Worm (Caenorhabditis elegans) whole organism, young adult: ENCODE measurements around the gene riok-3.

Experiments used
- B0019.2 ChIP-seq: fragments of 200-800 bp; sonication (Bioruptor generic); conservative IDR thresholded peaks from 2 replicates; pipeline ENCODE4 v1.3.6; 2022; ENCODE audit warnings: missing genetic modification reagents, missing genetic modification characterization, missing compliant biosample characterization
- B0035.1 ChIP-seq: sonication (generic microtip); optimal IDR thresholded peaks from 2 replicates; lab custom pipeline; 2016; ENCODE audit warnings: missing genetic modification characterization, mild to moderate bottlenecking, missing compliant biosample characterization, missing genotype, missing genetic modification reagents
- D2030.7 ChIP-seq: fragments of 200-800 bp; sonication (Bioruptor generic); IDR thresholded peaks from 2 replicates; pipeline ENCODE4 v1.3.6; 2022; ENCODE audit warnings: missing genetic modification reagents, missing genetic modification characterization, missing compliant biosample characterization
- F22D6.2 ChIP-seq: sonication (generic microtip); optimal IDR thresholded peaks from 2 replicates; lab custom pipeline; 2016; ENCODE audit warnings: mild to moderate bottlenecking, missing genetic modification characterization, missing compliant biosample characterization
- F33H1.4 ChIP-seq: fragments of 200-800 bp; sonication (Bioruptor generic); IDR thresholded peaks from 2 replicates; pipeline ENCODE4 v1.3.6; 2022; ENCODE audit warnings: missing genetic modification reagents, missing genetic modification characterization, missing compliant biosample characterization
- T07F8.4 ChIP-seq: sonication (generic microtip); optimal IDR thresholded peaks from 2 replicates; lab custom pipeline; 2016; ENCODE audit warnings: mild to moderate bottlenecking, missing genetic modification characterization, moderate library complexity, missing compliant biosample characterization
- T26A5.8 ChIP-seq: sonication (generic microtip); optimal IDR thresholded peaks from 2 replicates; lab custom pipeline; 2016; ENCODE audit warnings: missing genetic modification characterization, missing compliant biosample characterization
- Y53F4B.3 ChIP-seq: fragments of 200-800 bp; sonication (Bioruptor generic); IDR thresholded peaks from 2 replicates; pipeline ENCODE4 v1.3.6; 2022; ENCODE audit warnings: missing genetic modification reagents, missing genetic modification characterization, missing compliant biosample characterization
- Y67H2A.10 ChIP-seq: fragments of 200-800 bp; sonication (Bioruptor generic); conservative IDR thresholded peaks from 2 replicates; pipeline ENCODE4 v1.3.6; 2022; ENCODE audit warnings: missing genetic modification reagents, missing genetic modification characterization, missing compliant biosample characterization
- Y79H2A.3 ChIP-seq: fragments of 200-800 bp; sonication (Bioruptor generic); conservative IDR thresholded peaks from 2 replicates; pipeline ENCODE4 v1.3.6; 2022; ENCODE audit warnings: missing genetic modification reagents, missing genetic modification characterization, missing compliant biosample characterization
- attf-5 ChIP-seq: fragments of 200-800 bp; sonication (Bioruptor generic); optimal IDR thresholded peaks from 2 replicates; lab custom pipeline; 2018; ENCODE audit warnings: mild to moderate bottlenecking, missing genetic modification characterization, missing compliant biosample characterization
- attf-6 ChIP-seq: fragments of 200-800 bp; sonication (Bioruptor generic); IDR thresholded peaks from 2 replicates; pipeline ENCODE4 v1.3.6; 2022; ENCODE audit warnings: missing genetic modification reagents, missing genetic modification characterization, missing compliant biosample characterization
- bed-2 ChIP-seq: fragments of 200-800 bp; sonication (Bioruptor generic); IDR thresholded peaks from 2 replicates; pipeline ENCODE4 v1.3.6; 2022; ENCODE audit warnings: missing genetic modification reagents, missing genetic modification characterization, missing compliant biosample characterization
- ccch-3 ChIP-seq: fragments of 200-800 bp; sonication (Bioruptor generic); optimal IDR thresholded peaks from 2 replicates; lab custom pipeline; 2018; ENCODE audit warnings: mild to moderate bottlenecking, missing genetic modification characterization, missing compliant biosample characterization
- cebp-1 ChIP-seq, 2 experiments: fragments of 200-800 bp in 1 of 2; sonication (Bioruptor generic) in 1 of 2; sonication (generic microtip) in 1 of 2; IDR thresholded peaks in 1 of 2; optimal IDR thresholded peaks in 1 of 2; 2 replicates each; pipeline versions ENCODE4 v1.3.6 to Lab custom; 2017 to 2022; ENCODE audit warnings: missing compliant biosample characterization in 2 of 2, missing genetic modification characterization in 2 of 2, mild to moderate bottlenecking in 1 of 2, missing genetic modification reagents in 1 of 2, moderate library complexity in 1 of 2
- cebp-2 ChIP-seq: fragments of 200-800 bp; sonication (Bioruptor generic); IDR thresholded peaks from 2 replicates; pipeline ENCODE4 v1.3.6; 2022; ENCODE audit warnings: missing genetic modification characterization, missing compliant biosample characterization
- ceh-27 ChIP-seq: fragments of 200-800 bp; sonication (Bioruptor generic); optimal IDR thresholded peaks from 2 replicates; lab custom pipeline; 2018; ENCODE audit warnings: mild to moderate bottlenecking, missing genetic modification characterization, moderate library complexity, missing compliant biosample characterization
- ceh-40 ChIP-seq: fragments of 200-800 bp; sonication (Bioruptor generic); IDR thresholded peaks from 2 replicates; pipeline ENCODE4 v1.3.6; 2022; ENCODE audit warnings: missing genetic modification characterization, missing compliant biosample characterization
- dox-1 ChIP-seq: fragments of 200-800 bp; sonication (Bioruptor generic); IDR thresholded peaks from 2 replicates; pipeline ENCODE4 v1.3.6; 2022; ENCODE audit warnings: missing genetic modification reagents, missing genetic modification characterization, missing compliant biosample characterization
- dpl-1 ChIP-seq: fragments of 150-350 bp; optimal IDR thresholded peaks from 2 replicates; lab custom pipeline; 2014; ENCODE audit warnings: missing biosample characterization, missing genetic modification reagents, missing genetic modification characterization
- efl-1 ChIP-seq: fragments of 150-350 bp; optimal IDR thresholded peaks from 2 replicates; lab custom pipeline; 2014; ENCODE audit warnings: missing biosample characterization, missing genetic modification reagents, missing genetic modification characterization
- egl-44 ChIP-seq: fragments of 200-800 bp; sonication (Bioruptor generic); IDR thresholded peaks from 2 replicates; pipeline ENCODE4 v1.3.6; 2022; ENCODE audit warnings: missing genetic modification reagents, missing genetic modification characterization, missing compliant biosample characterization
- egrh-3 ChIP-seq: fragments of 200-800 bp; sonication (Bioruptor generic); IDR thresholded peaks from 2 replicates; pipeline ENCODE4 v1.3.6; 2022; ENCODE audit warnings: missing genetic modification reagents, missing genetic modification characterization, missing compliant biosample characterization
- ekl-4 ChIP-seq: fragments of 200-800 bp; sonication (Bioruptor generic); IDR thresholded peaks from 2 replicates; pipeline ENCODE4 v1.3.6; 2022; ENCODE audit warnings: missing genetic modification reagents, missing genetic modification characterization, missing compliant biosample characterization
- gei-17 ChIP-seq: fragments of 200-800 bp; sonication (Bioruptor generic); optimal IDR thresholded peaks from 2 replicates; lab custom pipeline; 2018; ENCODE audit warnings: mild to moderate bottlenecking, missing genetic modification characterization, missing compliant biosample characterization
- hlh-26 ChIP-seq: fragments of 200-800 bp; sonication (Bioruptor generic); conservative IDR thresholded peaks from 2 replicates; pipeline ENCODE4 v1.3.6; 2022; ENCODE audit warnings: missing genetic modification reagents, missing genetic modification characterization, missing compliant biosample characterization
- hsf-1 ChIP-seq: fragments of 200-800 bp; sonication (Bioruptor generic); IDR thresholded peaks from 2 replicates; pipeline ENCODE4 v1.3.6; 2022; ENCODE audit warnings: missing genetic modification reagents, missing genetic modification characterization, missing compliant biosample characterization
- lag-1 ChIP-seq: fragments of 200-800 bp; sonication (Bioruptor generic); IDR thresholded peaks from 2 replicates; pipeline ENCODE4 v1.3.6; 2022; ENCODE audit warnings: missing genetic modification reagents, missing genetic modification characterization, missing compliant biosample characterization
- let-526 ChIP-seq: fragments of 200-800 bp; sonication (Bioruptor generic); IDR thresholded peaks from 2 replicates; pipeline ENCODE4 v1.3.6; 2022; ENCODE audit warnings: missing genetic modification reagents, missing genetic modification characterization, missing compliant biosample characterization
- lin-40 ChIP-seq: sonication (generic microtip); optimal IDR thresholded peaks from 2 replicates; lab custom pipeline; 2016; ENCODE audit warnings: missing genetic modification characterization, mild to moderate bottlenecking, missing compliant biosample characterization, missing genotype, missing genetic modification reagents
- lsy-27 ChIP-seq: sonication (generic microtip); optimal IDR thresholded peaks from 2 replicates; lab custom pipeline; 2017; ENCODE audit warnings: missing genetic modification characterization, mild to moderate bottlenecking, missing compliant biosample characterization, antibody characterized with exemption, missing genotype, borderline replicate concordance; ENCODE audit not compliant: insufficient read depth
- madf-3 ChIP-seq: fragments of 200-800 bp; sonication (Bioruptor generic); IDR thresholded peaks from 2 replicates; pipeline ENCODE4 v1.3.6; 2022; ENCODE audit warnings: missing genetic modification reagents, missing genetic modification characterization, missing compliant biosample characterization
- madf-6 ChIP-seq: fragments of 200-800 bp; sonication (Bioruptor generic); IDR thresholded peaks from 2 replicates; pipeline ENCODE4 v1.3.6; 2022; ENCODE audit warnings: missing genetic modification reagents, missing genetic modification characterization, missing compliant biosample characterization
- madf-8 ChIP-seq: fragments of 200-800 bp; sonication (Bioruptor generic); conservative IDR thresholded peaks from 2 replicates; pipeline ENCODE4 v1.3.6; 2022; ENCODE audit warnings: missing genetic modification reagents, missing genetic modification characterization, missing compliant biosample characterization
- mes-4 ChIP-seq: sonication (generic microtip); optimal IDR thresholded peaks from 2 replicates; lab custom pipeline; 2016; ENCODE audit warnings: missing genotype, missing genetic modification characterization, missing compliant biosample characterization
- nfya-1 ChIP-seq: sonication (generic microtip); optimal IDR thresholded peaks from 2 replicates; lab custom pipeline; 2017; ENCODE audit warnings: antibody characterized with exemption, missing compliant biosample characterization, missing genetic modification characterization, borderline replicate concordance; ENCODE audit not compliant: insufficient read depth
- nhr-80 ChIP-seq: sonication (generic microtip); optimal IDR thresholded peaks from 2 replicates; lab custom pipeline; 2016; ENCODE audit warnings: missing genetic modification characterization, missing compliant biosample characterization
- pbrm-1 ChIP-seq: fragments of 200-800 bp; sonication (Bioruptor generic); IDR thresholded peaks from 2 replicates; pipeline ENCODE4 v1.3.6; 2022; ENCODE audit warnings: missing genetic modification reagents, missing genetic modification characterization, missing compliant biosample characterization
- pha-4 ChIP-seq: fragments of 150-350 bp; sonication (generic microtip); optimal IDR thresholded peaks from 2 replicates; lab custom pipeline; 2014; ENCODE audit warnings: missing biosample characterization, missing genetic modification reagents, missing genetic modification characterization
- rcor-1 ChIP-seq: fragments of 200-800 bp; sonication (Bioruptor generic); IDR thresholded peaks from 2 replicates; pipeline ENCODE4 v1.3.6; 2022; ENCODE audit warnings: missing genetic modification reagents, missing genetic modification characterization, missing compliant biosample characterization
- rec-8 ChIP-seq, 2 experiments: sonication (generic microtip); optimal IDR thresholded peaks; 2 replicates each; lab custom pipeline; 2016; ENCODE audit warnings: mild to moderate bottlenecking in 2 of 2, missing genetic modification characterization in 2 of 2, missing genetic modification reagents in 2 of 2, missing genotype in 2 of 2, missing biosample characterization in 1 of 2, missing compliant biosample characterization in 1 of 2, moderate library complexity in 1 of 2
- sdz-38 ChIP-seq: sonication (generic microtip); optimal IDR thresholded peaks from 2 replicates; lab custom pipeline; 2016; ENCODE audit warnings: missing genotype, missing genetic modification characterization, missing compliant biosample characterization
- sea-2 ChIP-seq: fragments of 200-800 bp; sonication (Bioruptor generic); IDR thresholded peaks from 2 replicates; pipeline ENCODE4 v1.3.6; 2022; ENCODE audit warnings: missing genetic modification characterization, missing compliant biosample characterization
- snpc-3.4 ChIP-seq: sonication (generic microtip); optimal IDR thresholded peaks from 2 replicates; lab custom pipeline; 2017; ENCODE audit warnings: missing genetic modification characterization, mild to moderate bottlenecking, missing compliant biosample characterization, antibody characterized with exemption, moderate library complexity, missing genotype, missing genetic modification reagents
- tbp1 ChIP-seq: fragments of 200-800 bp; sonication (Bioruptor generic); optimal IDR thresholded peaks from 2 replicates; lab custom pipeline; 2018; ENCODE audit warnings: mild to moderate bottlenecking, missing genetic modification characterization, missing compliant biosample characterization
- xnd-1 ChIP-seq: sonication (generic microtip); optimal IDR thresholded peaks from 2 replicates; lab custom pipeline; 2016; ENCODE audit warnings: missing genotype, missing genetic modification reagents, missing genetic modification characterization, missing compliant biosample characterization

The riok-3 gene

ce11 chrIII:9825073-9825828, 20.4 kb upstream of the riok-3 start, which contains the start of gene ZK632.9 (continued):
- peak; percentile 14 for TF ChIP-seq tbp1 (GFP tag; lab: Kevin White, UChicago)
- 0 out of 2 replicates have a peak, but pooled peaks have one; percentile 24 for TF ChIP-seq D2030.7 (GFP tag; lab: Robert Waterston, UW)
- peak; percentile 74 for TF ChIP-seq efl-1 (GFP tag; lab: Kevin White, UChicago)
- TF ChIP-seq attf-6 (GFP tag; lab: Robert Waterston, UW) = no peak
- TF ChIP-seq dpl-1 = no peak
- no peak for TF ChIP-seq T07F8.4
- TF ChIP-seq attf-5 (GFP tag; lab: Kevin White, UChicago) = no peak
- TF ChIP-seq madf-3 (GFP tag; lab: Robert Waterston, UW) = peak; percentile 65; the same call in 1 of the 2 replicates
- TF ChIP-seq sdz-38 (tag; lab: Kevin White, UChicago) = no peak
- TF ChIP-seq madf-6 = peak; percentile 79
- no peak for TF ChIP-seq B0035.1
- TF ChIP-seq ceh-40 (GFP tag; lab: Robert Waterston, UW) = no peak
- TF ChIP-seq egl-44 = no peak
- peak; percentile 38; the same call in 1 of the 2 replicates for TF ChIP-seq madf-8 (GFP tag; lab: Robert Waterston, UW)
- no peak for TF ChIP-seq nfya-1 (tag; lab: Kevin White, UChicago)
- no peak for TF ChIP-seq Y67H2A.10 (GFP tag; lab: Robert Waterston, UW)
- no peak for TF ChIP-seq Y53F4B.3 (GFP tag; lab: Robert Waterston, UW)
- TF ChIP-seq xnd-1 (tag; lab: Kevin White, UChicago) = peak; percentile 34
- TF ChIP-seq F22D6.2 (tag; lab: Kevin White, UChicago) = no peak
- no peak for TF ChIP-seq ekl-4 (GFP tag; lab: Robert Waterston, UW)
- TF ChIP-seq dox-1 (GFP tag; lab: Robert Waterston, UW) = peak; percentile 31
- TF ChIP-seq T26A5.8 (tag; lab: Kevin White, UChicago) = no peak
- TF ChIP-seq ccch-3 (GFP tag; lab: Kevin White, UChicago) = no peak
- TF ChIP-seq pha-4 (tag; lab: Kevin White, UChicago) = peak; percentile 23
- TF ChIP-seq let-526 (GFP tag; lab: Robert Waterston, UW) = no peak
- TF ChIP-seq B0019.2 = 0 out of 2 replicates have a peak, but pooled peaks have one; percentile 6
- no peak for TF ChIP-seq lag-1
- no peak for TF ChIP-seq rcor-1
- TF ChIP-seq hsf-1 = no peak
- no peak for TF ChIP-seq sea-2 (GFP tag; lab: Robert Waterston, UW)
- TF ChIP-seq cebp-1 (GFP tag; IDR thresholded peaks at IDR 0.05; lab: Robert Waterston, UW) = no peak
- TF ChIP-seq cebp-1 (tag; optimal IDR thresholded peaks at IDR 0.05; lab: Kevin White, UChicago) = no peak
- TF ChIP-seq pbrm-1 = no peak
- peak; percentile 13; the same call in 1 of the 2 replicates for TF ChIP-seq F33H1.4
- peak; percentile 60 for TF ChIP-seq nhr-80 (tag; lab: Kevin White, UChicago)
- TF ChIP-seq rec-8 (tag; optimal IDR thresholded peaks at IDR 0.05; lab: Kevin White, UChicago) = no peak
- no peak for TF ChIP-seq hlh-26 (GFP tag; lab: Robert Waterston, UW)
- TF ChIP-seq mes-4 (tag; lab: Kevin White, UChicago) = no peak
- no peak for TF ChIP-seq egrh-3
- no peak for TF ChIP-seq ceh-27 (GFP tag; lab: Kevin White, UChicago)
- no peak for TF ChIP-seq lsy-27 (tag; lab: Kevin White, UChicago)
- 0 out of 2 replicates have a peak, but pooled peaks have one; percentile 10 for TF ChIP-seq Y79H2A.3 (GFP tag; lab: Robert Waterston, UW)
- no peak for TF ChIP-seq bed-2 (GFP tag; lab: Robert Waterston, UW)
- no peak for TF ChIP-seq gei-17 (GFP tag; lab: Kevin White, UChicago)
- TF ChIP-seq cebp-2 = no peak
- TF ChIP-seq lin-40 = no peak
- peak; percentile 26 for TF ChIP-seq snpc-3.4 (tag; lab: Kevin White, UChicago)
